Worm (Caenorhabditis elegans): ENCODE data around the gene ify-1.

The ify-1 gene

ce11 chrII:5042381-5042930, 12.5 kb downstream of the ify-1 start:
- TF ChIP-seq lin-13 (tag; optimal IDR thresholded peaks at IDR 0.05) (no peak), sptf-1 (tag; optimal IDR thresholded peaks at IDR 0.05) (peak; percentile 35), snpc-4 (tag; optimal IDR thresholded peaks at IDR 0.05) (no peak), mls-2 (tag; optimal IDR thresholded peaks at IDR 0.05) (no peak), ces-1 (GFP tag; optimal IDR thresholded peaks at IDR 0.05) (peak; percentile 63), elt-3 (tag; optimal IDR thresholded peaks at IDR 0.05) (no peak)

ce11 chrII:5040631-5041156, 14.3 kb downstream of the ify-1 start, which contains the start of gene F33G12.7:
F33G12.7 (minus strand) TSS chrII:5040681.
- TF ChIP-seq unc-120 (tag; optimal IDR thresholded peaks at IDR 0.05; ENCODE audit: poor library complexity, severe bottlenecking): no peak
- peak; percentile 29 for TF ChIP-seq lsy-2 (tag; optimal IDR thresholded peaks at IDR 0.05)
- TF ChIP-seq unc-39 (tag; optimal IDR thresholded peaks at IDR 0.05): no peak
- no peak for TF ChIP-seq nhr-12 (tag; optimal IDR thresholded peaks at IDR 0.05)
- no peak for TF ChIP-seq elt-3 (tag; optimal IDR thresholded peaks at IDR 0.05)
- TF ChIP-seq sem-2 (GFP tag; optimal IDR thresholded peaks at IDR 0.05): no peak
- TF ChIP-seq flh-1 (GFP tag; optimal IDR thresholded peaks at IDR 0.05): no peak

- peak; percentile 11 for TF ChIP-seq ces-1 (GFP tag; optimal IDR thresholded peaks at IDR 0.05)
- TF ChIP-seq elt-3 (tag; optimal IDR thresholded peaks at IDR 0.05): no peak
- TF ChIP-seq mls-2 (tag; optimal IDR thresholded peaks at IDR 0.05): no peak
- no peak for TF ChIP-seq nhr-237 (tag; optimal IDR thresholded peaks at IDR 0.05)
- TF ChIP-seq nhr-12 (tag; optimal IDR thresholded peaks at IDR 0.05): no peak
- TF ChIP-seq drap-1 (GFP tag; optimal IDR thresholded peaks at IDR 0.05): no peak
- peak; percentile 7 for TF ChIP-seq lin-13 (tag; optimal IDR thresholded peaks at IDR 0.05)
Measured at ce11 chrII:5039912-5040311, 15.1 kb downstream of the ify-1 start, which contains the start of gene golg-2. golg-2 (minus strand) TSS chrII:5040091.

- TF ChIP-seq nhr-2 (tag; optimal IDR thresholded peaks at IDR 0.05): no peak
- TF ChIP-seq bed-3 (GFP tag; optimal IDR thresholded peaks at IDR 0.05): no peak
- TF ChIP-seq elt-3 (tag; optimal IDR thresholded peaks at IDR 0.05): no peak
- TF ChIP-seq sptf-1 (tag; optimal IDR thresholded peaks at IDR 0.05): no peak
- TF ChIP-seq mep-1 (tag; optimal IDR thresholded peaks at IDR 0.05): no peak
- TF ChIP-seq lin-13 (tag; optimal IDR thresholded peaks at IDR 0.05): no peak
- TF ChIP-seq tbx-8 (GFP tag; optimal IDR thresholded peaks at IDR 0.05): no peak
- no peak for TF ChIP-seq elt-1 (tag; optimal IDR thresholded peaks at IDR 0.05; ENCODE audit: borderline replicate concordance, insufficient read depth)
- TF ChIP-seq ceh-83 (GFP tag; optimal IDR thresholded peaks at IDR 0.05): no peak
- no peak for TF ChIP-seq ceh-39 (tag; optimal IDR thresholded peaks at IDR 0.05)
- TF ChIP-seq lsy-2 (tag; optimal IDR thresholded peaks at IDR 0.05): no peak
- no peak for TF ChIP-seq nhr-12 (tag; optimal IDR thresholded peaks at IDR 0.05)
- no peak for TF ChIP-seq nhr-76 (tag; optimal IDR thresholded peaks at IDR 0.05)
Measured at ce11 chrII:5036128-5036527, 18.9 kb downstream of the ify-1 start, which contains the start of gene lrr-1. lrr-1 (minus strand) TSS chrII:5036439.

ce11 chrII:5033935-5034334, 21.0 kb downstream of the ify-1 start, which contains the start of gene F33G12.3:
F33G12.3 (minus strand) TSS chrII:5034035.
- TF ChIP-seq bed-3 (GFP tag; optimal IDR thresholded peaks at IDR 0.05): no peak
- no peak for TF ChIP-seq ztf-11 (tag; optimal IDR thresholded peaks at IDR 0.05)
- TF ChIP-seq nhr-28 (tag; optimal IDR thresholded peaks at IDR 0.05): no peak
- no peak for TF ChIP-seq cnd-1 (tag; optimal IDR thresholded peaks at IDR 0.05)
- TF ChIP-seq pha-4 (tag; optimal IDR thresholded peaks at IDR 0.05): no peak
- TF ChIP-seq ham-2 (GFP tag; optimal IDR thresholded peaks at IDR 0.05): no peak
- no peak for TF ChIP-seq sptf-1 (tag; optimal IDR thresholded peaks at IDR 0.05)
- TF ChIP-seq M03D4.4 (tag; optimal IDR thresholded peaks at IDR 0.05): no peak
- TF ChIP-seq tbx-8 (GFP tag; optimal IDR thresholded peaks at IDR 0.05): no peak
- TF ChIP-seq hlh-1 (tag; optimal IDR thresholded peaks at IDR 0.05): no peak
- TF ChIP-seq nhr-12 (tag; optimal IDR thresholded peaks at IDR 0.05): no peak
- TF ChIP-seq drap-1 (GFP tag; optimal IDR thresholded peaks at IDR 0.05): no peak
- no peak for TF ChIP-seq blmp-1 (tag; optimal IDR thresholded peaks at IDR 0.05)
- no peak for TF ChIP-seq unc-120 (tag; optimal IDR thresholded peaks at IDR 0.05; ENCODE audit: poor library complexity, severe bottlenecking)
- no peak for TF ChIP-seq sem-2 (GFP tag; optimal IDR thresholded peaks at IDR 0.05)
- no peak for TF ChIP-seq zip-8 (tag; optimal IDR thresholded peaks at IDR 0.05)
- TF ChIP-seq mep-1 (tag; optimal IDR thresholded peaks at IDR 0.05): no peak
- TF ChIP-seq flh-1 (GFP tag; optimal IDR thresholded peaks at IDR 0.05): no peak
- no peak for TF ChIP-seq nhr-76 (tag; optimal IDR thresholded peaks at IDR 0.05)
- no peak for TF ChIP-seq mls-2 (tag; optimal IDR thresholded peaks at IDR 0.05)

Measured in whole organism, mixed stage, embryonic.